Fruit fly (Drosophila melanogaster) whole organism, adult: ENCODE results near the gene CG33307.

Experiments
- CG14711 ChIP-seq: fragments of 200-800 bp; sonication (Bioruptor generic); optimal IDR thresholded peaks from 2 replicates; lab custom pipeline; 2018; ENCODE audit warnings: missing biosample characterization, mild to moderate bottlenecking, missing genetic modification characterization, moderate library complexity
- CG1620 ChIP-seq: fragments of 200-800 bp; sonication (Bioruptor generic); optimal IDR thresholded peaks from 2 replicates; lab custom pipeline; 2016; ENCODE audit warnings: missing biosample characterization, missing genetic modification characterization
- CG33017 ChIP-seq: fragments of 200-800 bp; sonication (Bioruptor generic); optimal IDR thresholded peaks from 2 replicates; lab custom pipeline; 2018; ENCODE audit warnings: missing biosample characterization, mild to moderate bottlenecking, missing genetic modification characterization, moderate library complexity
- CG5204 ChIP-seq: fragments of 200-800 bp; sonication (Bioruptor generic); optimal IDR thresholded peaks from 2 replicates; lab custom pipeline; 2016; ENCODE audit warnings: missing biosample characterization, missing genetic modification characterization
- CG7045 ChIP-seq: fragments of 200-800 bp; sonication (Bioruptor generic); optimal IDR thresholded peaks from 2 replicates; lab custom pipeline; 2017; ENCODE audit warnings: missing biosample characterization, mild to moderate bottlenecking, missing genetic modification characterization
- CG7101 ChIP-seq: fragments of 200-800 bp; sonication (Bioruptor generic); optimal IDR thresholded peaks from 2 replicates; lab custom pipeline; 2018; ENCODE audit warnings: missing biosample characterization, mild to moderate bottlenecking, missing genetic modification characterization, moderate library complexity
- Crg-1 ChIP-seq: fragments of 200-800 bp; sonication (Bioruptor generic); optimal IDR thresholded peaks from 2 replicates; lab custom pipeline; 2016; ENCODE audit warnings: missing biosample characterization, missing genetic modification characterization
- Hr96 ChIP-seq: fragments of 200-800 bp; sonication (Bioruptor generic); optimal IDR thresholded peaks from 2 replicates; lab custom pipeline; 2016; ENCODE audit warnings: missing biosample characterization, missing genetic modification characterization
- Mnt ChIP-seq: fragments of 200-800 bp; sonication (Bioruptor generic); optimal IDR thresholded peaks from 2 replicates; lab custom pipeline; 2016; ENCODE audit warnings: missing biosample characterization, mild to moderate bottlenecking, missing genetic modification characterization
- bab1 ChIP-seq: fragments of 200-800 bp; sonication (Bioruptor generic); optimal IDR thresholded peaks from 3 replicates; lab custom pipeline; 2019; ENCODE audit warnings: missing biosample characterization, mild to moderate bottlenecking, missing genetic modification characterization, moderate library complexity
- cic ChIP-seq: fragments of 200-800 bp; sonication (Bioruptor generic); optimal IDR thresholded peaks from 2 replicates; lab custom pipeline; 2017; ENCODE audit warnings: missing biosample characterization, mild to moderate bottlenecking, missing genetic modification characterization, moderate library complexity
- kay ChIP-seq: fragments of 200-800 bp; sonication (Bioruptor generic); peaks from one replicate; lab custom pipeline; 2016; ENCODE audit warnings: missing biosample characterization, missing genetic modification characterization, borderline replicate concordance
- ovo ChIP-seq: fragments of 200-800 bp; sonication (Bioruptor generic); optimal IDR thresholded peaks from 2 replicates; lab custom pipeline; 2016; ENCODE audit warnings: missing biosample characterization, missing genetic modification characterization
- pad ChIP-seq: fragments of 200-800 bp; sonication (Bioruptor generic); optimal IDR thresholded peaks from 3 replicates; lab custom pipeline; 2017; ENCODE audit warnings: missing biosample characterization, missing genetic modification characterization, mild to moderate bottlenecking, moderate library complexity, missing genetic modification reagents
- tj ChIP-seq: fragments of 200-800 bp; sonication (Bioruptor generic); optimal IDR thresholded peaks from 3 replicates; lab custom pipeline; 2017; ENCODE audit warnings: missing biosample characterization, mild to moderate bottlenecking, missing genetic modification characterization, moderate library complexity

Gene CG33307

DNA sequence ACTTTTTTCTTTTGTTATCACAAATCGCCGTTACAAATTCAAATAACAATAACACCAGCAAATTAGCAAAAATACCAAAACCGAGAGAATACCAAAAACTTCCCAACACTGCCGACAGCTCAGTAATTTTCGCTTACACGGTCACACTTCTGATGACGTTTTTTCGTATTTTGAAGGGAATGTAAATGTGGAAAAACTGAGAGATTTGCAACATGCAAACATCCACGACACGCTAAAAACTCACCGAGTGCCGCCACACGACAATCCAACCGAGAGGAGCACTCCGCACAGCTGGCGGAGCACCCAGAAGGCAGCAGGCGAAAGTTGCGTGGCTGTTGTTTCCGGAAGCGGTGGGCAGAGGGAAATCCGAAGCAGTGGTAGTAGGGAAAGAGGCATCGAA is 47.9 kb downstream of the CG33307 start, which contains the start of gene Sec71:
Gene Sec71, plus strand, starts transcription at position 117 of the 400 bp plus-strand sequence.
- TF ChIP-seq cic (GFP tag; lab: Kevin White, UChicago) (peak; percentile 2), tj (GFP tag; lab: Kevin White, UChicago) (peak; percentile 37), CG7101 (tag; lab: Kevin White, UChicago) (peak; percentile 33), ovo (GFP tag; lab: Kevin White, UChicago) (no peak), bab1 (GFP tag; lab: Kevin White, UChicago) (peak; percentile 52)

- TF ChIP-seq kay (GFP tag; lab: Kevin White, UChicago) (no peak), CG33017 (tag; lab: Kevin White, UChicago) (no peak), Mnt (GFP tag; lab: Kevin White, UChicago) (no peak), pad (no peak), bab1 (GFP tag; lab: Kevin White, UChicago) (no peak), CG14711 (tag; lab: Kevin White, UChicago) (no peak), CG5204 (GFP tag; lab: Kevin White, UChicago) (no peak), tj (GFP tag; lab: Kevin White, UChicago) (no peak), CG7045 (GFP tag; lab: Kevin White, UChicago) (no peak), Crg-1 (GFP tag; lab: Kevin White, UChicago) (no peak), Hr96 (GFP tag; lab: Kevin White, UChicago) (no peak), CG1620 (no peak)
Measured at dm6 chr2L:13790715-13791114, 50.6 kb downstream of the CG33307 start, which contains the start of gene CG16863. CG16863 (plus strand) TSS chr2L:13790959.
